Worm (Caenorhabditis elegans) whole organism, L4 larva: ENCODE results near the gene Y39G8B.7.

Experiments
- F10B5.3 ChIP-seq: sonication (generic microtip); optimal IDR thresholded peaks from 2 replicates; lab custom pipeline; 2016; ENCODE audit warnings: mild to moderate bottlenecking, missing genetic modification characterization, missing compliant biosample characterization
- jun-1 ChIP-seq: fragments of 150-350 bp; optimal IDR thresholded peaks from 2 replicates; lab custom pipeline; 2014; ENCODE audit warnings: missing biosample characterization, missing genetic modification reagents, missing genetic modification characterization
- nhr-77 ChIP-seq: fragments of 150-350 bp; optimal IDR thresholded peaks from 2 replicates; lab custom pipeline; 2014; ENCODE audit warnings: missing biosample characterization, missing genetic modification characterization
- unc-39 ChIP-seq: sonication (generic microtip); optimal IDR thresholded peaks from 2 replicates; lab custom pipeline; 2017; ENCODE audit warnings: missing biosample characterization, missing genetic modification characterization

- TF ChIP-seq F10B5.3 (tag; lab: Kevin White, UChicago) (no peak), nhr-77 (tag; lab: Kevin White, UChicago) (no peak), unc-39 (tag; lab: Kevin White, UChicago) (no peak), jun-1 (tag; lab: Kevin White, UChicago) (no peak)
Measured at ce11 chrII:13949290-13949689, 45.5 kb downstream of the Y39G8B.7 start, which contains the start of gene sre-44.
